Fruit fly (Drosophila melanogaster) whole organism, embryonic: ENCODE results near the gene DPCoAC.

ENCODE experiments used
- CG10959 ChIP-seq: fragments of 200-800 bp; sonication (Bioruptor generic); IDR thresholded peaks from 2 replicates; pipeline ENCODE4 v1.3.6; 2022; ENCODE audit warnings: missing biosample characterization, missing genetic modification characterization
- Deaf1 ChIP-seq: fragments of 200-800 bp; optimal IDR thresholded peaks from 3 replicates; lab custom pipeline; 2019; ENCODE audit warnings: missing biosample characterization, mild to moderate bottlenecking, missing genetic modification characterization, moderate library complexity

DNA sequence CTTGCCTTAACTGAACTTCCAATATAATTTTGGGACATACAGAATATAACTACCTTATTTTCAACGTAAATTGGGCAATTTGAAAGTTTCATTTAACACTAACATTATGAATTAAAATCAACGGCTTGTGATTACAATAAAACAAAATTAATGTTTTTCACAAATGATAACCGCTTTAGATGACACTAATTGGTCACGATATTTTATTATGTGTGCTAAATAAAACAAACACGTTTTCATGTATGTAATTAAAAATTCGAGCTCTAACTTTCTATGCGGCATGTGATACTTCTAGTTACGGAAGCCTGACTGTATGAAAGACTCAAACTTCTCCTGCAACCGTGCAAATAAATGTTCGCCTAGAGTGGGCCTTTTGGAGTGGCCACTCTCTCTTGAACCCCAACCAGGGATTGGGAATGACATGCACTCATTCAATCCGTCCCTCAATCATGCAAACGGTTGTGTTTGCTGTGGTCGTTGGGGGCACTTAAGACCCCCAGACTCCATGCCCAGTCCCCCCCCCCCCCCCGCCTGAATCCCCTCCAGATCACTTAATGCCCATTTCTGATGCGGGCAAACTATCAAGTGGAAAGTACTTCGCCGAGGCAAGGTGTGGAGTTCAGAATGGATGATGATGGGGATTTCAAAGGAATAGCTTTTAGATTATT is 37.8 kb upstream of the DPCoAC start:
- no peak for TF ChIP-seq CG10959 (GFP tag; lab: Robert Waterston, UW)
- no peak for TF ChIP-seq Deaf1
